Fruit fly (Drosophila melanogaster) whole organism, embryonic: ENCODE results near the gene sdk.
A peak's percentile ranks its signal among the peaks of the same experiment; 100 is the strongest.

Experiments
- ATbp ChIP-seq: fragments of 200-800 bp; sonication (Bioruptor generic); optimal IDR thresholded peaks from 2 replicates; lab custom pipeline; 2017; ENCODE audit warnings: missing biosample characterization, mild to moderate bottlenecking, missing genetic modification characterization, missing genetic modification reagents
- Atf3 ChIP-seq: fragments of 200-800 bp; sonication (Bioruptor generic); optimal IDR thresholded peaks from 3 replicates; lab custom pipeline; 2016; ENCODE audit warnings: missing biosample characterization, missing genetic modification characterization
- CG10147 ChIP-seq: fragments of 200-800 bp; sonication (Bioruptor generic); optimal IDR thresholded peaks from 2 replicates; lab custom pipeline; 2019; ENCODE audit warnings: missing biosample characterization, mild to moderate bottlenecking, missing genetic modification characterization, moderate library complexity
- CG11696 ChIP-seq: fragments of 200-800 bp; sonication (Bioruptor generic); IDR thresholded peaks from 2 replicates; pipeline ENCODE4 v1.3.6; 2022; ENCODE audit warnings: missing biosample characterization, missing genetic modification characterization
- CG12155 ChIP-seq: fragments of 200-800 bp; sonication (Bioruptor generic); optimal IDR thresholded peaks from 3 replicates; lab custom pipeline; 2016; ENCODE audit warnings: missing biosample characterization, missing genetic modification characterization
- CG14667 ChIP-seq: fragments of 200-800 bp; sonication (Bioruptor generic); IDR thresholded peaks from 2 replicates; pipeline ENCODE4 v1.3.6; 2022; ENCODE audit warnings: missing biosample characterization, missing genetic modification characterization
- CG14860 ChIP-seq: fragments of 200-800 bp; sonication (Bioruptor generic); IDR thresholded peaks from 3 replicates; pipeline ENCODE4 v1.3.6; 2022; ENCODE audit warnings: missing biosample characterization, missing genetic modification characterization; ENCODE audit not compliant: partially characterized antibody
- CG14965 ChIP-seq: fragments of 200-800 bp; sonication (Bioruptor generic); optimal IDR thresholded peaks from 2 replicates; lab custom pipeline; 2016; ENCODE audit warnings: missing biosample characterization, missing genetic modification characterization, borderline replicate concordance
- CG17385 ChIP-seq: fragments of 200-800 bp; sonication (Bioruptor generic); optimal IDR thresholded peaks from 3 replicates; lab custom pipeline; 2018; ENCODE audit warnings: missing biosample characterization, mild to moderate bottlenecking, missing genetic modification characterization
- CG1792 ChIP-seq: fragments of 200-800 bp; sonication (Bioruptor generic); optimal IDR thresholded peaks from 2 replicates; lab custom pipeline; 2016; ENCODE audit warnings: missing biosample characterization, missing genetic modification characterization
- CG18599 ChIP-seq: fragments of 200-800 bp; sonication (Bioruptor generic); optimal IDR thresholded peaks from 3 replicates; lab custom pipeline; 2017; ENCODE audit warnings: missing biosample characterization, missing genetic modification characterization, mild to moderate bottlenecking, moderate library complexity, missing genetic modification reagents
- CG2120 ChIP-seq: fragments of 200-800 bp; sonication (Bioruptor generic); optimal IDR thresholded peaks from 3 replicates; lab custom pipeline; 2016; ENCODE audit warnings: missing biosample characterization, missing genetic modification characterization
- CG2202 ChIP-seq: fragments of 200-800 bp; sonication (Bioruptor generic); optimal IDR thresholded peaks from 2 replicates; lab custom pipeline; 2018; ENCODE audit warnings: missing biosample characterization, mild to moderate bottlenecking, missing genetic modification characterization
- CG34376 ChIP-seq: fragments of 200-800 bp; sonication (Bioruptor generic); optimal IDR thresholded peaks from 2 replicates; lab custom pipeline; 2018; ENCODE audit warnings: missing biosample characterization, mild to moderate bottlenecking, missing genetic modification characterization
- CG4730 ChIP-seq: fragments of 200-800 bp; sonication (Bioruptor generic); IDR thresholded peaks from 2 replicates; pipeline ENCODE4 v1.3.6; 2022; ENCODE audit warnings: missing biosample characterization, missing genetic modification characterization
- CG7357 ChIP-seq: fragments of 200-800 bp; sonication (Bioruptor generic); IDR thresholded peaks from 3 replicates; pipeline ENCODE4 v1.3.6; 2022; ENCODE audit warnings: missing biosample characterization, missing genetic modification characterization
- CG8290 ChIP-seq, 3 experiments: fragments of 200-800 bp; sonication (Bioruptor generic); optimal IDR thresholded peaks; 2 replicates each; lab custom pipeline; 2016 to 2019; ENCODE audit warnings: missing biosample characterization in 3 of 3, missing genetic modification characterization in 3 of 3, mild to moderate bottlenecking in 2 of 3, moderate library complexity in 1 of 3
- CG9437 ChIP-seq: fragments of 200-800 bp; sonication (Bioruptor generic); optimal IDR thresholded peaks from 2 replicates; lab custom pipeline; 2018; ENCODE audit warnings: missing biosample characterization, mild to moderate bottlenecking, missing genetic modification characterization
- Camta ChIP-seq: fragments of 200-800 bp; sonication (Bioruptor generic); optimal IDR thresholded peaks from 2 replicates; lab custom pipeline; 2016; ENCODE audit warnings: missing biosample characterization, missing genetic modification characterization
- D19A ChIP-seq: fragments of 200-800 bp; optimal IDR thresholded peaks from 3 replicates; lab custom pipeline; 2019; ENCODE audit warnings: missing biosample characterization, mild to moderate bottlenecking, missing genetic modification characterization, moderate library complexity
- D19B ChIP-seq: fragments of 200-800 bp; sonication (Bioruptor generic); optimal IDR thresholded peaks from 2 replicates; lab custom pipeline; 2017; ENCODE audit warnings: missing biosample characterization, mild to moderate bottlenecking, missing genetic modification characterization
- Ets97D ChIP-seq: fragments of 200-800 bp; sonication (Bioruptor generic); optimal IDR thresholded peaks from 3 replicates; lab custom pipeline; 2016; ENCODE audit warnings: missing biosample characterization, missing genetic modification characterization
- HLH3B ChIP-seq: fragments of 200-800 bp; sonication (Bioruptor generic); IDR thresholded peaks from 2 replicates; pipeline ENCODE4 v1.3.6; 2022; ENCODE audit warnings: missing biosample characterization, missing genetic modification characterization
- HmgD ChIP-seq: fragments of 200-800 bp; sonication (Bioruptor generic); optimal IDR thresholded peaks from 3 replicates; lab custom pipeline; 2016; ENCODE audit warnings: missing biosample characterization, missing genetic modification characterization
- HmgZ ChIP-seq: fragments of 200-800 bp; sonication (Bioruptor generic); optimal IDR thresholded peaks from 2 replicates; lab custom pipeline; 2018; ENCODE audit warnings: missing biosample characterization, mild to moderate bottlenecking, missing genetic modification characterization
- Hmr ChIP-seq: fragments of 200-800 bp; sonication (Bioruptor generic); optimal IDR thresholded peaks from 3 replicates; lab custom pipeline; 2017; ENCODE audit warnings: mild to moderate bottlenecking, missing biosample characterization, missing genetic modification reagents, missing genetic modification characterization
- Lim3 ChIP-seq: fragments of 200-800 bp; sonication (Bioruptor generic); IDR thresholded peaks from 2 replicates; pipeline ENCODE4 v1.3.6; 2022; ENCODE audit warnings: missing biosample characterization, missing genetic modification characterization
- MBD-R2 ChIP-seq: fragments of 200-800 bp; sonication (Bioruptor generic); IDR thresholded peaks from 2 replicates; pipeline ENCODE4 v1.3.6; 2022; ENCODE audit warnings: missing biosample characterization, missing genetic modification characterization
- Max ChIP-seq: fragments of 200-800 bp; sonication (Bioruptor generic); optimal IDR thresholded peaks from 2 replicates; lab custom pipeline; 2016; ENCODE audit warnings: missing biosample characterization, mild to moderate bottlenecking, missing genetic modification characterization
- Mrtf ChIP-seq: fragments of 200-800 bp; sonication (Bioruptor generic); IDR thresholded peaks from 3 replicates; pipeline ENCODE4 v1.3.6; 2022; ENCODE audit warnings: missing biosample characterization, missing genetic modification characterization
- Myb ChIP-seq: fragments of 200-800 bp; sonication (Bioruptor generic); optimal IDR thresholded peaks from 2 replicates; lab custom pipeline; 2016; ENCODE audit warnings: missing biosample characterization, missing genetic modification characterization
- Ravus ChIP-seq: fragments of 200-800 bp; sonication (Bioruptor generic); IDR thresholded peaks from 2 replicates; pipeline ENCODE4 v1.3.6; 2022; ENCODE audit warnings: missing biosample characterization, missing genetic modification characterization
- Sin3A ChIP-seq: fragments of >200 bp; optimal IDR thresholded peaks from 2 replicates; lab custom pipeline; 2018
- Six4 ChIP-seq: fragments of 200-800 bp; sonication (Bioruptor generic); optimal IDR thresholded peaks from 2 replicates; lab custom pipeline; 2016; ENCODE audit warnings: missing biosample characterization, missing genetic modification characterization
- amos ChIP-seq: fragments of 200-800 bp; sonication (Bioruptor generic); IDR thresholded peaks from 2 replicates; pipeline ENCODE4 v1.3.6; 2022; ENCODE audit warnings: missing biosample characterization, missing genetic modification characterization; ENCODE audit not compliant: partially characterized antibody
- chif ChIP-seq, 2 experiments: fragments of 200-800 bp; sonication (Bioruptor generic); optimal IDR thresholded peaks; 3 replicates each; lab custom pipeline; 2016; ENCODE audit warnings: missing biosample characterization in 2 of 2, missing genetic modification characterization in 2 of 2
- crp ChIP-seq, 2 experiments: fragments of 200-800 bp; sonication (Bioruptor generic); optimal IDR thresholded peaks; 2 replicates in 1 of 2; 3 replicates in 1 of 2; lab custom pipeline; 2017; ENCODE audit warnings: missing biosample characterization in 2 of 2, missing genetic modification characterization in 2 of 2, mild to moderate bottlenecking in 1 of 2, moderate library complexity in 1 of 2
- dmrt99B ChIP-seq: fragments of 200-800 bp; sonication (Bioruptor generic); optimal IDR thresholded peaks from 2 replicates; lab custom pipeline; 2018; ENCODE audit warnings: missing biosample characterization, mild to moderate bottlenecking, missing genetic modification characterization, moderate library complexity
- gcm ChIP-seq: fragments of 200-800 bp; sonication (Bioruptor generic); optimal IDR thresholded peaks from 2 replicates; lab custom pipeline; 2019; ENCODE audit warnings: missing biosample characterization, mild to moderate bottlenecking, missing genetic modification characterization, moderate library complexity
- inv ChIP-seq: fragments of 200-800 bp; sonication (Bioruptor generic); IDR thresholded peaks from 2 replicates; pipeline ENCODE4 v1.3.6; 2022; ENCODE audit warnings: missing biosample characterization, missing genetic modification characterization; ENCODE audit not compliant: partially characterized antibody
- kah ChIP-seq: fragments of 200-800 bp; sonication (Bioruptor generic); optimal IDR thresholded peaks from 2 replicates; lab custom pipeline; 2018; ENCODE audit warnings: missing biosample characterization, mild to moderate bottlenecking, missing genetic modification characterization
- luna ChIP-seq: fragments of 200-800 bp; sonication (Bioruptor generic); optimal IDR thresholded peaks from 2 replicates; lab custom pipeline; 2016; ENCODE audit warnings: missing biosample characterization, missing genetic modification characterization
- nom ChIP-seq: fragments of 200-800 bp; sonication (Bioruptor generic); optimal IDR thresholded peaks from 2 replicates; lab custom pipeline; 2017; ENCODE audit warnings: missing biosample characterization, missing genetic modification characterization, mild to moderate bottlenecking, moderate library complexity, missing genetic modification reagents
- odd ChIP-seq: fragments of 200-800 bp; sonication (Bioruptor generic); optimal IDR thresholded peaks from 2 replicates; lab custom pipeline; 2017; ENCODE audit warnings: missing biosample characterization, mild to moderate bottlenecking, missing genetic modification characterization
- pzg ChIP-seq: fragments of 200-800 bp; sonication (Bioruptor generic); optimal IDR thresholded peaks from 3 replicates; lab custom pipeline; 2018; ENCODE audit warnings: missing biosample characterization, mild to moderate bottlenecking, missing genetic modification characterization, moderate library complexity
- rib ChIP-seq: fragments of 200-800 bp; sonication (Bioruptor generic); IDR thresholded peaks from 2 replicates; pipeline ENCODE4 v1.3.6; 2022; ENCODE audit warnings: missing biosample characterization, missing genetic modification characterization
- schlank ChIP-seq: fragments of 200-800 bp; sonication (Bioruptor generic); optimal IDR thresholded peaks from 2 replicates; lab custom pipeline; 2018; ENCODE audit warnings: missing biosample characterization, mild to moderate bottlenecking, missing genetic modification characterization
- sens-2 ChIP-seq: fragments of 200-800 bp; sonication (Bioruptor generic); IDR thresholded peaks from 2 replicates; pipeline ENCODE4 v1.3.6; 2022; ENCODE audit warnings: missing biosample characterization, missing genetic modification characterization
- vnd ChIP-seq: fragments of 200-800 bp; sonication (Bioruptor generic); IDR thresholded peaks from 3 replicates; pipeline ENCODE4 v1.3.6; 2022; ENCODE audit warnings: missing biosample characterization, missing genetic modification characterization; ENCODE audit not compliant: partially characterized antibody
- z ChIP-seq: fragments of 200-800 bp; sonication (Bioruptor generic); IDR thresholded peaks from 3 replicates; pipeline ENCODE4 v1.3.6; 2022; ENCODE audit warnings: missing biosample characterization, missing genetic modification characterization

Gene sdk

DNA sequence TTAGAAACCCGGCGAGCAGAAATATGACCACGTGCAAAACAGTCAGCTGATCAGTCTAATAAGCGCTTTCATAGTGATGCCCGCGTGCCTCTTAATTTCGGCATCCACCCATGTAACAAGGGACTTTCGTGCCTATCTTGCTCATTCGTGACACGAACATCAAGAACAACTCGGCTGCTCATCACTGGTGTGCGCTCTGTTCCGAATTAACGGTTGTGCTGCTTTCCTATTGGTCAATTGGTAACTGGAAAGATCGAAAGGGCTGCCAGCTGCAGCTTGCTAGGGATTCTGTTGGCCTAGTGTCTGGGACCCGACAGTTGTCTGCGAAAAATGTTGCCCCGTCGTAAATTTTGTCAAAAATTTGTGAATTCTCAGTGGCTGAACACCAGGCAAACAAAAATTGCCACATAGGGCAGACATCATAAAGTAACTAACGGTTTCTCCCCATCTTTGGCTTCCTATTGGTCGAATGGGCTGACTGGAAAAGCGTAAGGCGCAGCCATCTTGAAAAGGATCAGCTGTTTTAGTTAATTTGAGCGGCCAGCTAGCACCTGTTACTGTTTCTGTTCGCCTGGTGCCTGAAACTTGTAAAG lies 109.9 kb downstream of the sdk start (continued):
- TF ChIP-seq inv = peak; percentile 86
- no peak for TF ChIP-seq CG14667 (GFP tag; lab: Robert Waterston, UW)
- no peak for TF ChIP-seq Six4
- no peak for TF ChIP-seq CG7357 (GFP tag; lab: Robert Waterston, UW)
- no peak for TF ChIP-seq Lim3 (GFP tag; lab: Robert Waterston, UW)
- TF ChIP-seq CG18599 (GFP tag; lab: Kevin White, UChicago) = peak; percentile 21
- TF ChIP-seq CG11696 (GFP tag; lab: Robert Waterston, UW) = no peak
- TF ChIP-seq MBD-R2 = no peak; the same call in 1 of the 2 replicates
- TF ChIP-seq rib (GFP tag; lab: Robert Waterston, UW) = peak; percentile 46; the same call in 1 of the 2 replicates
- TF ChIP-seq schlank (tag; lab: Kevin White, UChicago) = no peak
- TF ChIP-seq Max = peak; percentile 38
- peak; percentile 18 for TF ChIP-seq gcm (GFP tag; lab: Kevin White, UChicago)
- TF ChIP-seq CG12155 (GFP tag; lab: Kevin White, UChicago) = no peak
- TF ChIP-seq Camta = no peak
- no peak for TF ChIP-seq CG4730
- TF ChIP-seq CG2202 (tag; lab: Kevin White, UChicago) = no peak
- TF ChIP-seq CG10147 = no peak
- TF ChIP-seq HmgD (GFP tag; lab: Kevin White, UChicago) = peak; percentile 18
- peak; percentile 22 for TF ChIP-seq pzg (GFP tag; lab: Kevin White, UChicago)
- peak; percentile 89 for TF ChIP-seq vnd (GFP tag; lab: Robert Waterston, UW)
- no peak for TF ChIP-seq HLH3B (GFP tag; lab: Robert Waterston, UW)
- peak; percentile 93 for TF ChIP-seq CG14860 (GFP tag; lab: Robert Waterston, UW)
- no peak for TF ChIP-seq ATbp (GFP tag; lab: Kevin White, UChicago)
- no peak for TF ChIP-seq Mrtf (GFP tag; lab: Robert Waterston, UW)
- no peak for TF ChIP-seq sens-2 (GFP tag; lab: Robert Waterston, UW)
- TF ChIP-seq dmrt99B (tag; lab: Kevin White, UChicago) = no peak
- TF ChIP-seq CG1792 = no peak
- TF ChIP-seq Ravus = no peak
- TF ChIP-seq D19B (GFP tag; lab: Kevin White, UChicago) = no peak
- TF ChIP-seq nom = peak; percentile 38
- TF ChIP-seq odd = no peak
- TF ChIP-seq luna (GFP tag; lab: Kevin White, UChicago) = no peak
- no peak for TF ChIP-seq CG9437
- no peak for TF ChIP-seq D19A (tag; lab: Kevin White, UChicago)
- peak; percentile 22 for TF ChIP-seq Myb (GFP tag; lab: Kevin White, UChicago)
- TF ChIP-seq CG2120 (GFP tag; lab: Kevin White, UChicago) = peak; percentile 53
- peak; percentile 10 to 82 for TF ChIP-seq crp (GFP tag; optimal IDR thresholded peaks at IDR 0.05; lab: Kevin White, UChicago)
- peak; percentile 95 for TF ChIP-seq amos
- no peak for TF ChIP-seq Sin3A
- peak; percentile 40 for TF ChIP-seq HmgZ (tag; lab: Kevin White, UChicago)
- TF ChIP-seq chif (GFP tag; optimal IDR thresholded peaks at IDR 0.05; lab: Kevin White, UChicago) = no peak
- TF ChIP-seq z = no peak
- peak; percentile 33 for TF ChIP-seq kah (GFP tag; lab: Kevin White, UChicago)
- no peak for TF ChIP-seq CG8290 (GFP tag; optimal IDR thresholded peaks at IDR 0.05; lab: Kevin White, UChicago)
- peak in 1 of 2 experiments; percentile 79 for TF ChIP-seq CG8290 (tag; optimal IDR thresholded peaks at IDR 0.05; lab: Kevin White, UChicago)
- no peak for TF ChIP-seq CG14965 (GFP tag; lab: Kevin White, UChicago)
- TF ChIP-seq CG34376 (GFP tag; lab: Kevin White, UChicago) = peak; percentile 31
- no peak for TF ChIP-seq Ets97D (GFP tag; lab: Kevin White, UChicago)
- no peak for TF ChIP-seq Atf3 (GFP tag; lab: Kevin White, UChicago)
- peak; percentile 90 for TF ChIP-seq Hmr (GFP tag; lab: Kevin White, UChicago)
- no peak for TF ChIP-seq CG17385 (GFP tag; lab: Kevin White, UChicago)
